Fruit fly (Drosophila melanogaster) whole organism, wandering third instar larva: ENCODE measurements around the gene CG15160.
A peak's percentile ranks its signal among the peaks of the same experiment; 100 is the strongest.

Source experiments
- Abd-B ChIP-seq: fragments of >200 bp; optimal IDR thresholded peaks from 2 replicates; lab custom pipeline; 2017; ENCODE audit warnings: missing biosample characterization, missing genetic modification characterization
- CG32264 ChIP-seq: fragments of 200-800 bp; sonication (Bioruptor generic); optimal IDR thresholded peaks from 2 replicates; lab custom pipeline; 2016; ENCODE audit warnings: missing biosample characterization, missing genetic modification characterization
- CrebA ChIP-seq: fragments of 200-800 bp; sonication (Bioruptor generic); optimal IDR thresholded peaks from 2 replicates; lab custom pipeline; 2016; ENCODE audit warnings: missing biosample characterization, mild to moderate bottlenecking, missing genetic modification characterization, borderline replicate concordance
- Dfd ChIP-seq: fragments of >200 bp; optimal IDR thresholded peaks from 2 replicates; lab custom pipeline; 2017; ENCODE audit warnings: missing biosample characterization, missing genetic modification characterization
- Dif ChIP-seq: fragments of 200-275, 200-300 bp; sonication (Bioruptor generic); optimal IDR thresholded peaks from 2 replicates; lab custom pipeline; 2018; ENCODE audit warnings: missing biosample characterization, missing genetic modification characterization; ENCODE audit not compliant: partially characterized antibody
- GATAd ChIP-seq: sonication (Bioruptor generic); optimal IDR thresholded peaks from 2 replicates; lab custom pipeline; 2016; ENCODE audit warnings: missing biosample characterization, missing genetic modification characterization
- HLH106 ChIP-seq: fragments of 200-800 bp; optimal IDR thresholded peaks from 3 replicates; lab custom pipeline; 2019; ENCODE audit warnings: missing biosample characterization, mild to moderate bottlenecking, missing genetic modification characterization, moderate library complexity
- Hnf4 ChIP-seq: fragments of 200-800 bp; sonication (Bioruptor generic); optimal IDR thresholded peaks from 2 replicates; lab custom pipeline; 2016; ENCODE audit warnings: missing biosample characterization, mild to moderate bottlenecking, missing genetic modification characterization
- Hr83 ChIP-seq: fragments of 200-300 bp; sonication (Bioruptor generic); optimal IDR thresholded peaks from 2 replicates; lab custom pipeline; 2016; ENCODE audit warnings: missing biosample characterization, mild to moderate bottlenecking, missing genetic modification characterization, moderate library complexity; ENCODE audit not compliant: poor library complexity, severe bottlenecking
- Jra ChIP-seq: sonication (Bioruptor generic); optimal IDR thresholded peaks from 2 replicates; lab custom pipeline; 2016; ENCODE audit warnings: missing biosample characterization, missing genetic modification characterization
- Mio ChIP-seq: sonication (Bioruptor generic); optimal IDR thresholded peaks from 2 replicates; lab custom pipeline; 2016; ENCODE audit warnings: missing biosample characterization, missing genetic modification characterization
- N ChIP-seq: fragments of >200 bp; optimal IDR thresholded peaks from 2 replicates; lab custom pipeline; 2018; ENCODE audit warnings: missing biosample characterization, missing external identifiers, missing genetic modification characterization
- OdsH ChIP-seq: fragments of 200-800 bp; sonication (Bioruptor generic); optimal IDR thresholded peaks from 2 replicates; lab custom pipeline; 2016; ENCODE audit warnings: missing biosample characterization, mild to moderate bottlenecking, missing genetic modification characterization
- Rel ChIP-seq, 2 experiments: fragments of 200-800 bp; sonication (Bioruptor generic) in 1 of 2; optimal IDR thresholded peaks; 2 replicates in 1 of 2; 3 replicates in 1 of 2; lab custom pipeline; 2016 to 2019; ENCODE audit warnings: mild to moderate bottlenecking in 2 of 2, missing biosample characterization in 2 of 2, missing genetic modification characterization in 2 of 2, moderate library complexity in 1 of 2
- Sp1 ChIP-seq: fragments of 200-800 bp; sonication (Bioruptor generic); optimal IDR thresholded peaks from 3 replicates; lab custom pipeline; 2019; ENCODE audit warnings: missing biosample characterization, mild to moderate bottlenecking, missing genetic modification characterization, moderate library complexity
- Vsx2 ChIP-seq: fragments of 200-300, 225-300 bp; sonication (Bioruptor generic); optimal IDR thresholded peaks from 2 replicates; lab custom pipeline; 2018; ENCODE audit warnings: missing biosample characterization, missing genetic modification characterization; ENCODE audit not compliant: partially characterized antibody
- br ChIP-seq: fragments of 200-800 bp; sonication (Bioruptor generic); optimal IDR thresholded peaks from 2 replicates; lab custom pipeline; 2016; ENCODE audit warnings: missing biosample characterization, missing genetic modification characterization
- brk ChIP-seq: fragments of 200-800 bp; sonication (Bioruptor generic); optimal IDR thresholded peaks from 2 replicates; lab custom pipeline; 2016; ENCODE audit warnings: missing biosample characterization, mild to moderate bottlenecking, missing genetic modification characterization
- dmrt93B ChIP-seq: fragments of 200-800 bp; sonication (Bioruptor generic); optimal IDR thresholded peaks from 2 replicates; lab custom pipeline; 2018; ENCODE audit warnings: missing biosample characterization, mild to moderate bottlenecking, missing genetic modification characterization
- ey ChIP-seq: fragments of 200-800 bp; sonication (Bioruptor generic); optimal IDR thresholded peaks from 2 replicates; lab custom pipeline; 2016; ENCODE audit warnings: missing biosample characterization, missing genetic modification characterization
- foxo ChIP-seq, 2 experiments: fragments of 200-800 bp; sonication (Bioruptor generic); optimal IDR thresholded peaks; 2 replicates in 1 of 2; 3 replicates in 1 of 2; lab custom pipeline; 2016 to 2017; ENCODE audit warnings: missing biosample characterization in 2 of 2, missing genetic modification characterization in 2 of 2
- fru ChIP-seq: fragments of 200-800 bp; sonication (Bioruptor generic); optimal IDR thresholded peaks from 3 replicates; lab custom pipeline; 2016; ENCODE audit warnings: missing biosample characterization, mild to moderate bottlenecking, missing genetic modification characterization
- h ChIP-seq: fragments of 200-800 bp; sonication (Bioruptor generic); optimal IDR thresholded peaks from 3 replicates; lab custom pipeline; 2016; ENCODE audit warnings: missing biosample characterization, mild to moderate bottlenecking, missing genetic modification characterization
- jim ChIP-seq: fragments of 175-275, 200-325 bp; sonication (Bioruptor generic); optimal IDR thresholded peaks from 2 replicates; lab custom pipeline; 2016; ENCODE audit warnings: missing biosample characterization, mild to moderate bottlenecking, missing genetic modification characterization
- lola ChIP-seq: fragments of >200 bp; optimal IDR thresholded peaks from 2 replicates; lab custom pipeline; 2017; ENCODE audit warnings: missing biosample characterization, missing genetic modification characterization
- pan ChIP-seq: fragments of >200 bp; optimal IDR thresholded peaks from 2 replicates; lab custom pipeline; 2017
- psq ChIP-seq: fragments of 200-800 bp; sonication (Bioruptor generic); optimal IDR thresholded peaks from 3 replicates; lab custom pipeline; 2017; ENCODE audit warnings: missing biosample characterization, mild to moderate bottlenecking, missing genetic modification characterization, moderate library complexity
- rgr ChIP-seq: fragments of 200-800 bp; sonication (Bioruptor generic); optimal IDR thresholded peaks from 3 replicates; lab custom pipeline; 2016; ENCODE audit warnings: missing biosample characterization, mild to moderate bottlenecking, missing genetic modification characterization
- sage ChIP-seq: fragments of 200-800 bp; sonication (Bioruptor generic); optimal IDR thresholded peaks from 2 replicates; lab custom pipeline; 2016; ENCODE audit warnings: missing biosample characterization, mild to moderate bottlenecking, missing genetic modification characterization
- usp ChIP-seq: fragments of >200 bp; optimal IDR thresholded peaks from 2 replicates; lab custom pipeline; 2017; ENCODE audit warnings: missing biosample characterization, missing genetic modification characterization
- woc ChIP-seq: sonication (Bioruptor generic); optimal IDR thresholded peaks from 2 replicates; lab custom pipeline; 2016; ENCODE audit warnings: missing biosample characterization, mild to moderate bottlenecking, missing genetic modification characterization

The CG15160 gene

DNA sequence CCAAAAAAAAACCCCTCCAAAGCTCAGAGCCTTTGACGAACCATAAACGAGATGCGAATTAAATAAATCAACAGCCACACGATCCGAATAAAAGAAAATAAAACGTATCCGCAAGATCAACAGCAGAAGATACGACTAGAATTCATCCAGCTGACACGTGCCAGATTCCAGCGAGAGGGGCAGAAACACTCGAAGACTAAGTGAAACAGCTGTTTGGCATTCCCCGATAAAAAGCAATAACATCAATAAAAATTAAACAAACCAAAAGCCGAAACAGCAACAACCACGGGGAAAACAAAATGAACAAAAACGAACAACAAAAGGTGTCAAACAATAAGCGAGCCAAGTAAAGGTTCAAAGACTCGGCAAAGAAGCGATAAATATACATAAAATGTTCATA, 31.6 kb upstream of the CG15160 start (continued):
- no peak for TF ChIP-seq N

DNA sequence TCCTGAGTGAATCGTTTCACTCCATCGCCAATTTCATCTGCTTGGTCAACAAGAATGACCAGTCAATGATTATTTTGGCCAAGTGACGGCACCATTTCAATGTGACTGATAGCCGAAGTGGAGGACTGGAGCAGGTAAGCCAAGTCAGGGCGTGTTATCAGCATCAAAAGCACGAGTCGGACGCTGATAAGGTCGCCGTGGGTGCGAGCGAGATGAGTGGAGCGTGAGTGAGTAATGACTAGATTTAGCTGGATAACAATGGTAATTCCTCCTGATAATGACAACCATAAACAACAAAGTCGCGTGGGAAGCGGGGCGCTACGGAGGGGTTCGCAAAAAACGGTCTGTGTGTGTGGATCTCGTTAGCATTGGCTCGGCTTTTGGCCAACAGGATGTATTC, 29.7 kb upstream of the CG15160 start:
- TF ChIP-seq usp (GFP tag; lab: Kevin White, UChicago) = no peak
- TF ChIP-seq pan (lab: Kevin White, UChicago) = no peak
- TF ChIP-seq Rel (GFP tag; optimal IDR thresholded peaks at IDR 0.05; lab: Kevin White, UChicago) = no peak
- TF ChIP-seq Rel (tag; optimal IDR thresholded peaks at IDR 0.05; lab: Kevin White, UChicago) = peak; percentile 60
- no peak for TF ChIP-seq Hr83
- no peak for TF ChIP-seq rgr (GFP tag; lab: Kevin White, UChicago)
- TF ChIP-seq GATAd (GFP tag; lab: Kevin White, UChicago) = no peak
- no peak for TF ChIP-seq Dif (GFP tag; lab: Kevin White, UChicago)
- no peak for TF ChIP-seq ey
- no peak for TF ChIP-seq CrebA
- no peak for TF ChIP-seq Sp1 (GFP tag; lab: Kevin White, UChicago)
- TF ChIP-seq Vsx2 = no peak
- no peak for TF ChIP-seq HLH106 (tag; lab: Kevin White, UChicago)
- TF ChIP-seq woc = no peak
- TF ChIP-seq br (GFP tag; lab: Kevin White, UChicago) = peak; percentile 24
- TF ChIP-seq h (GFP tag; lab: Kevin White, UChicago) = peak; percentile 76
- no peak for TF ChIP-seq Dfd (GFP tag; lab: Kevin White, UChicago)
- TF ChIP-seq Jra (GFP tag; lab: Kevin White, UChicago) = no peak
- no peak for TF ChIP-seq dmrt93B
- TF ChIP-seq sage (GFP tag; lab: Kevin White, UChicago) = no peak
- TF ChIP-seq N = no peak
- TF ChIP-seq, all 38 proteins: peak for 3

- TF ChIP-seq h (GFP tag; lab: Kevin White, UChicago) (peak; percentile 10), Rel (GFP tag; optimal IDR thresholded peaks at IDR 0.05; lab: Kevin White, UChicago) (no peak), Rel (tag; optimal IDR thresholded peaks at IDR 0.05; lab: Kevin White, UChicago) (peak; percentile 69), Abd-B (GFP tag; lab: Kevin White, UChicago) (no peak), Dif (GFP tag; lab: Kevin White, UChicago) (no peak), fru (GFP tag; lab: Kevin White, UChicago) (no peak), Sp1 (GFP tag; lab: Kevin White, UChicago) (peak; percentile 24), foxo (GFP tag; optimal IDR thresholded peaks at IDR 0.05; lab: Kevin White, UChicago) (peak in 1 of 2 experiments; percentile 14), rgr (GFP tag; lab: Kevin White, UChicago) (peak; percentile 4), HLH106 (tag; lab: Kevin White, UChicago) (peak; percentile 20), psq (peak; percentile 62), Hr83 (peak; percentile 48)
These were observed 29.1 kb upstream of the CG15160 start for dm6 chr2L:18561522-18562119.

DNA sequence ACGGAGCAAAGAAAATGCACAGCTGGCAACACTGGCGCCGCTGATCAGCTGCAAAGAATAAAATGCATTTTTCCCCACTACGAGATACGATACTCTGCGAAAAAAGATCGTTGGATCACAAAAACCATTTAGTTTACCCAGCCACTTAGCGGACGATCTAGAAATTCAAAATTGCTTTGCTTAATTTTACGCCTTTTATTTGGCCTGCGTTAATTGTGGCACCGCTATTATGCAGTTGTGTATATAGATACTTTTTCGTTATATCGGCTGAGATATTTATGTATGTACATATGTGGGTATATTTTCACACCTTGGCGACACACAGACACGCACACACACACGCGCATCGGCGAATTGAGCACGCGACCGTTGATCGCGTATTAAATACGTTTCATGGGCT, 28.1 kb upstream of the CG15160 start:
- TF ChIP-seq jim (GFP tag; lab: Kevin White, UChicago) (no peak), lola (peak; percentile 74)

DNA sequence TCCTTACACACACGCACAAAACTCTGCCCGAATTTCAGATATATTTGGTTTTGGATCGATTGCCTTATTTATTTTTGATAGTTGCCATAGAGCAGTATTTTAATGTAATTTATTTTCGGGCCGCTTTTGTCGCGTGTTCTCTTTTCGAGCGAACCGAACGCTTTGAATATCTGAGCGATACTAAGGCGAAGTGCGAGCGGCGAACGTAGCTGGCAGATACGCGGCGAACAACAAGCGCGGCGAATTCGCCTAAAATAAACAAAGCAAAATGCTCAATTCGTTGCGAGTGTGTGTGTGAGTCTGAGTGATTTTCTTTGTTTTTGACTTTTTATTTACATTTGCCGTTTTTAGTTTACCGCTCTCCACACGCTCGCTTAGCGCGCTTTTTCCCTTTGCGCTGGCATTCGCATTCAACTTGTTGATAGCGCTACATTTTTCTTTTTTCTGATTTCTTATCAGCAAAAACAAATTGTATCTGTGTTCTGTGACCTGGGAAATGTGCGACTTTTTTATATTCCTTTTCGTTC, 27.6 kb upstream of the CG15160 start:
- TF ChIP-seq OdsH (peak; percentile 39), Hnf4 (GFP tag; lab: Kevin White, UChicago) (peak; percentile 45), CrebA (peak; percentile 44), psq (peak; percentile 94), Mio (GFP tag; lab: Kevin White, UChicago) (no peak), brk (GFP tag; lab: Kevin White, UChicago) (peak; percentile 1), h (GFP tag; lab: Kevin White, UChicago) (peak; percentile 78), fru (GFP tag; lab: Kevin White, UChicago) (no peak), Sp1 (GFP tag; lab: Kevin White, UChicago) (peak; percentile 56), CG32264 (GFP tag; lab: Kevin White, UChicago) (no peak), foxo (GFP tag; optimal IDR thresholded peaks at IDR 0.05; lab: Kevin White, UChicago) (peak in 1 of 2 experiments; percentile 70), br (GFP tag; lab: Kevin White, UChicago) (peak; percentile 15), rgr (GFP tag; lab: Kevin White, UChicago) (peak; percentile 30), sage (GFP tag; lab: Kevin White, UChicago) (peak; percentile 30), Rel (GFP tag; optimal IDR thresholded peaks at IDR 0.05; lab: Kevin White, UChicago) (peak; percentile 41), Rel (tag; optimal IDR thresholded peaks at IDR 0.05; lab: Kevin White, UChicago) (peak; percentile 27), lola (no peak), Hr83 (peak; percentile 74)
